Fruit fly (Drosophila melanogaster) whole organism, prepupa: ENCODE data around the gene Pbgs.

Source experiments
- Blimp-1 ChIP-seq: fragments of 200-800 bp; sonication (Bioruptor generic); optimal IDR thresholded peaks from 3 replicates; lab custom pipeline; 2017; ENCODE audit warnings: missing biosample characterization, missing genetic modification characterization, mild to moderate bottlenecking, moderate library complexity, missing genetic modification reagents
- CG10669 ChIP-seq: fragments of 200-800 bp; sonication (Bioruptor generic); optimal IDR thresholded peaks from 3 replicates; lab custom pipeline; 2018; ENCODE audit warnings: missing biosample characterization, mild to moderate bottlenecking, missing genetic modification characterization, moderate library complexity
- CG11294 ChIP-seq: fragments of 200-800 bp; sonication (Bioruptor generic); IDR thresholded peaks from 2 replicates; pipeline ENCODE4 v1.3.6; 2022; ENCODE audit warnings: missing biosample characterization, missing genetic modification characterization
- CG11762 ChIP-seq: fragments of 200-800 bp; sonication (Bioruptor generic); optimal IDR thresholded peaks from 3 replicates; lab custom pipeline; 2016; ENCODE audit warnings: missing biosample characterization, missing genetic modification characterization; ENCODE audit not compliant: insufficient read depth
- CG15336 ChIP-seq: fragments of 200-800 bp; sonication (Bioruptor generic); IDR thresholded peaks from 2 replicates; pipeline ENCODE4 v1.3.6; 2022; ENCODE audit warnings: missing biosample characterization, missing genetic modification characterization
- CG1621 ChIP-seq: fragments of 200-800 bp; sonication (Bioruptor generic); optimal IDR thresholded peaks from 3 replicates; lab custom pipeline; 2018; ENCODE audit warnings: missing biosample characterization, mild to moderate bottlenecking, missing genetic modification characterization
- CG16779 ChIP-seq: fragments of 200-800 bp; sonication (Bioruptor generic); optimal IDR thresholded peaks from 3 replicates; lab custom pipeline; 2017; ENCODE audit warnings: missing biosample characterization, mild to moderate bottlenecking, missing genetic modification characterization
- CG3032 ChIP-seq: fragments of 200-800 bp; optimal IDR thresholded peaks from 2 replicates; lab custom pipeline; 2019; ENCODE audit warnings: missing biosample characterization, mild to moderate bottlenecking, missing genetic modification characterization, moderate library complexity
- CG31627 ChIP-seq: fragments of 200-800 bp; sonication (Bioruptor generic); optimal IDR thresholded peaks from 3 replicates; lab custom pipeline; 2016; ENCODE audit warnings: missing biosample characterization, missing genetic modification characterization
- CG32006 ChIP-seq: fragments of 200-800 bp; sonication (Bioruptor generic); optimal IDR thresholded peaks from 3 replicates; lab custom pipeline; 2017; ENCODE audit warnings: missing biosample characterization, mild to moderate bottlenecking, missing genetic modification characterization
- CG34406 ChIP-seq: fragments of 200-800 bp; sonication (Bioruptor generic); optimal IDR thresholded peaks from 3 replicates; lab custom pipeline; 2016; ENCODE audit warnings: missing biosample characterization, missing genetic modification characterization
- CG3919 ChIP-seq: fragments of 200-800 bp; sonication (Bioruptor generic); optimal IDR thresholded peaks from 3 replicates; lab custom pipeline; 2016; ENCODE audit warnings: missing biosample characterization, missing genetic modification characterization
- CG6163 ChIP-seq: fragments of 200-800 bp; sonication (Bioruptor generic); IDR thresholded peaks from 3 replicates; pipeline ENCODE4 v1.3.6; 2022; ENCODE audit warnings: missing biosample characterization, missing genetic modification characterization
- CG6276 ChIP-seq: fragments of 200-800 bp; sonication (Bioruptor generic); optimal IDR thresholded peaks from 2 replicates; lab custom pipeline; 2017; ENCODE audit warnings: missing biosample characterization, mild to moderate bottlenecking, missing genetic modification characterization
- CG6792 ChIP-seq: fragments of 200-800 bp; sonication (Bioruptor generic); optimal IDR thresholded peaks from 3 replicates; lab custom pipeline; 2016; ENCODE audit warnings: missing biosample characterization, missing genetic modification characterization
- CG6808 ChIP-seq: fragments of 200-800 bp; sonication (Bioruptor generic); optimal IDR thresholded peaks from 3 replicates; lab custom pipeline; 2017; ENCODE audit warnings: missing biosample characterization, missing genetic modification characterization, mild to moderate bottlenecking, moderate library complexity, missing genetic modification reagents
- CG6854 ChIP-seq: fragments of 200-800 bp; sonication (Bioruptor generic); optimal IDR thresholded peaks from 2 replicates; lab custom pipeline; 2017; ENCODE audit warnings: missing biosample characterization, mild to moderate bottlenecking, missing genetic modification characterization
- CG7368 ChIP-seq: fragments of 200-800 bp; sonication (Bioruptor generic); optimal IDR thresholded peaks from 3 replicates; lab custom pipeline; 2016; ENCODE audit warnings: missing biosample characterization, missing genetic modification characterization
- CG8119 ChIP-seq: fragments of 200-800 bp; sonication (Bioruptor generic); IDR thresholded peaks from 3 replicates; pipeline ENCODE4 v1.3.6; 2022; ENCODE audit warnings: missing biosample characterization, missing genetic modification characterization
- CG8319 ChIP-seq: fragments of 200-800 bp; sonication (Bioruptor generic); optimal IDR thresholded peaks from 3 replicates; lab custom pipeline; 2016; ENCODE audit warnings: missing biosample characterization, missing genetic modification characterization
- CG8632 ChIP-seq: fragments of 200-800 bp; sonication (Bioruptor generic); optimal IDR thresholded peaks from 3 replicates; lab custom pipeline; 2016; ENCODE audit warnings: missing biosample characterization, missing genetic modification characterization
- CG9139 ChIP-seq: fragments of 200-800 bp; sonication (Bioruptor generic); optimal IDR thresholded peaks from 3 replicates; lab custom pipeline; 2017; ENCODE audit warnings: missing biosample characterization, mild to moderate bottlenecking, missing genetic modification characterization
- Eip75B ChIP-seq: fragments of 200-800 bp; sonication (Bioruptor generic); optimal IDR thresholded peaks from 3 replicates; lab custom pipeline; 2016; ENCODE audit warnings: missing biosample characterization, missing genetic modification characterization
- Eip78C ChIP-seq: fragments of 200-800 bp; sonication (Bioruptor generic); peaks from one replicate; lab custom pipeline; 2016; ENCODE audit warnings: missing biosample characterization, missing genetic modification characterization
- Eip93F ChIP-seq: fragments of 200-800 bp; sonication (Bioruptor generic); optimal IDR thresholded peaks from 2 replicates; lab custom pipeline; 2016; ENCODE audit warnings: missing biosample characterization, mild to moderate bottlenecking, missing genetic modification characterization
- Ets96B ChIP-seq: fragments of 200-800 bp; optimal IDR thresholded peaks from 2 replicates; lab custom pipeline; 2019; ENCODE audit warnings: missing biosample characterization, mild to moderate bottlenecking, missing genetic modification characterization, moderate library complexity
- Hr38 ChIP-seq: sonication (Bioruptor generic); optimal IDR thresholded peaks from 2 replicates; lab custom pipeline; 2016; ENCODE audit warnings: missing biosample characterization, missing genetic modification characterization
- Hr4 ChIP-seq: fragments of 200-800 bp; sonication (Bioruptor generic); optimal IDR thresholded peaks from 3 replicates; lab custom pipeline; 2016; ENCODE audit warnings: missing biosample characterization, missing genetic modification characterization
- Sox102F ChIP-seq: fragments of 200-800 bp; sonication (Bioruptor generic); optimal IDR thresholded peaks from 2 replicates; lab custom pipeline; 2016; ENCODE audit warnings: missing biosample characterization, mild to moderate bottlenecking, missing genetic modification characterization
- Sox15 ChIP-seq: fragments of 200-800 bp; sonication (Bioruptor generic); optimal IDR thresholded peaks from 3 replicates; lab custom pipeline; 2016; ENCODE audit warnings: missing biosample characterization, missing genetic modification characterization
- cyc ChIP-seq: fragments of 200-800 bp; sonication (Bioruptor generic); optimal IDR thresholded peaks from 3 replicates; lab custom pipeline; 2016; ENCODE audit warnings: missing biosample characterization, missing genetic modification characterization
- dac ChIP-seq: fragments of 200-800 bp; sonication (Bioruptor generic); optimal IDR thresholded peaks from 2 replicates; lab custom pipeline; 2017; ENCODE audit warnings: missing biosample characterization, mild to moderate bottlenecking, missing genetic modification characterization
- dsx ChIP-seq: fragments of 200-800 bp; optimal IDR thresholded peaks from 3 replicates; lab custom pipeline; 2019; ENCODE audit warnings: missing biosample characterization, mild to moderate bottlenecking, missing genetic modification characterization, moderate library complexity; ENCODE audit not compliant: poor library complexity, severe bottlenecking
- eg ChIP-seq: fragments of 200-800 bp; sonication (Bioruptor generic); IDR thresholded peaks from 3 replicates; pipeline ENCODE4 v1.3.6; 2022; ENCODE audit warnings: missing biosample characterization, missing genetic modification characterization
- esn ChIP-seq: fragments of 200-800 bp; sonication (Bioruptor generic); optimal IDR thresholded peaks from 2 replicates; lab custom pipeline; 2016; ENCODE audit warnings: missing biosample characterization, mild to moderate bottlenecking, missing genetic modification characterization, moderate library complexity
- fd85E ChIP-seq: fragments of 200-800 bp; sonication (Bioruptor generic); optimal IDR thresholded peaks from 3 replicates; lab custom pipeline; 2016; ENCODE audit warnings: missing biosample characterization, missing genetic modification characterization
- fkh ChIP-seq: fragments of 200-800 bp; sonication (Bioruptor generic); optimal IDR thresholded peaks from 3 replicates; lab custom pipeline; 2017; ENCODE audit warnings: missing biosample characterization, mild to moderate bottlenecking, missing genetic modification characterization, moderate library complexity
- lz ChIP-seq: fragments of 200-800 bp; sonication (Bioruptor generic); optimal IDR thresholded peaks from 3 replicates; lab custom pipeline; 2016; ENCODE audit warnings: missing biosample characterization, missing genetic modification characterization
- net ChIP-seq: fragments of 200-800 bp; sonication (Bioruptor generic); optimal IDR thresholded peaks from 3 replicates; lab custom pipeline; 2016; ENCODE audit warnings: missing biosample characterization, missing genetic modification characterization
- pdm3 ChIP-seq: fragments of 200-800 bp; sonication (Bioruptor generic); optimal IDR thresholded peaks from 3 replicates; lab custom pipeline; 2016; ENCODE audit warnings: missing biosample characterization, missing genetic modification characterization
- ss ChIP-seq, 2 experiments: fragments of 200-800 bp; sonication (Bioruptor generic); optimal IDR thresholded peaks; 2 replicates in 1 of 2; 3 replicates in 1 of 2; lab custom pipeline; 2017 to 2018; ENCODE audit warnings: mild to moderate bottlenecking in 2 of 2, missing biosample characterization in 2 of 2, missing genetic modification characterization in 2 of 2, moderate library complexity in 1 of 2
- svp ChIP-seq: fragments of 200-800 bp; sonication (Bioruptor generic); peaks from one replicate; lab custom pipeline; 2016; ENCODE audit warnings: missing biosample characterization, missing genetic modification characterization
- topi ChIP-seq: fragments of 200-800 bp; sonication (Bioruptor generic); optimal IDR thresholded peaks from 3 replicates; lab custom pipeline; 2016; ENCODE audit warnings: missing biosample characterization, missing genetic modification characterization
- vri ChIP-seq: fragments of 200-800 bp; sonication (Bioruptor generic); optimal IDR thresholded peaks from 3 replicates; lab custom pipeline; 2016; ENCODE audit warnings: missing biosample characterization, mild to moderate bottlenecking, missing genetic modification characterization

The Pbgs gene

DNA sequence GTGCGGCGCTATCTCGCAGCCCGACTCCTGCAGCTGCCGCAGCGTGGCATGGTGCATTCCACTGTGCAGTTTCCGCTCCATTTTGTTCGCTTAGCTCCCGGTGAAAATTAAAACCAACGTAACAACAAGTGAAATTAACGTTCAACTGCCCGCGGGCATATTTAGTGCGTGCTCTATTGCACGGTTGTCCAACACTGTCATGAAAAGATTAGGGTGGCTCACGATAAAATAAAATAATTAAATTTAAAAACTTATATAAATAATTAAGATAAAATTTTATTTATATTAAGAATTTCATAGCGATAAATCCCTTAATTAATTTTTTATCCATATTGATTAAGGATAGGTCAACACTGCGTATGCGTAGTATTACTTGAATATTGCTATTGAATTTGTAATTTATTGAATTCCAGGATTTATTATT, at the start of gene Pbgs:
Gene Pbgs, minus strand, starts transcription at position 151 of the 424 bp plus-strand sequence.
- no peak for TF ChIP-seq Eip93F
- TF ChIP-seq CG6808 (GFP tag; lab: Kevin White, UChicago): peak; percentile 14
- no peak for TF ChIP-seq fd85E
- peak; percentile 13 for TF ChIP-seq CG8632 (GFP tag; lab: Kevin White, UChicago)
- peak; percentile 18 for TF ChIP-seq topi
- TF ChIP-seq eg (GFP tag; lab: Robert Waterston, UW): peak; percentile 66
- no peak for TF ChIP-seq Blimp-1 (GFP tag; lab: Kevin White, UChicago)
- TF ChIP-seq lz (GFP tag; lab: Kevin White, UChicago): peak; percentile 10
- no peak for TF ChIP-seq CG7368 (GFP tag; lab: Kevin White, UChicago)
- no peak for TF ChIP-seq CG34406 (GFP tag; lab: Kevin White, UChicago)
- TF ChIP-seq CG6163 (GFP tag; lab: Robert Waterston, UW): peak; percentile 64
- peak; percentile 4 for TF ChIP-seq CG32006
- peak; percentile 6 for TF ChIP-seq CG6854 (GFP tag; lab: Kevin White, UChicago)
- no peak for TF ChIP-seq pdm3 (GFP tag; lab: Kevin White, UChicago)
- no peak for TF ChIP-seq Eip75B (GFP tag; lab: Kevin White, UChicago)
- peak; percentile 7 to 21 for TF ChIP-seq ss (GFP tag; optimal IDR thresholded peaks at IDR 0.05; lab: Kevin White, UChicago)
- no peak for TF ChIP-seq net (GFP tag; lab: Kevin White, UChicago)
- peak; percentile 25 for TF ChIP-seq esn (GFP tag; lab: Kevin White, UChicago)
- TF ChIP-seq CG15336 (GFP tag; lab: Robert Waterston, UW): peak; percentile 38; the same call in 1 of the 2 replicates
- TF ChIP-seq CG9139 (GFP tag; lab: Kevin White, UChicago): peak; percentile 3
- TF ChIP-seq CG10669: no peak
- peak; percentile 79 for TF ChIP-seq Eip78C
- TF ChIP-seq CG3032 (tag; lab: Kevin White, UChicago): peak; percentile 61
- TF ChIP-seq svp: peak; percentile 56
- no peak for TF ChIP-seq Hr38
- no peak for TF ChIP-seq CG8319 (GFP tag; lab: Kevin White, UChicago)
- peak; percentile 47 for TF ChIP-seq dsx (GFP tag; lab: Kevin White, UChicago)
- TF ChIP-seq CG11294 (GFP tag; lab: Robert Waterston, UW): no peak
- peak; percentile 8 for TF ChIP-seq CG6792
- peak; percentile 27; the same call in 1 of the 3 replicates for TF ChIP-seq CG8119 (GFP tag; lab: Robert Waterston, UW)
- peak; percentile 27 for TF ChIP-seq CG3919 (GFP tag; lab: Kevin White, UChicago)
- TF ChIP-seq Sox15: no peak
- peak; percentile 47 for TF ChIP-seq CG6276 (GFP tag; lab: Kevin White, UChicago)
- peak; percentile 49 for TF ChIP-seq Ets96B (tag; lab: Kevin White, UChicago)

DNA sequence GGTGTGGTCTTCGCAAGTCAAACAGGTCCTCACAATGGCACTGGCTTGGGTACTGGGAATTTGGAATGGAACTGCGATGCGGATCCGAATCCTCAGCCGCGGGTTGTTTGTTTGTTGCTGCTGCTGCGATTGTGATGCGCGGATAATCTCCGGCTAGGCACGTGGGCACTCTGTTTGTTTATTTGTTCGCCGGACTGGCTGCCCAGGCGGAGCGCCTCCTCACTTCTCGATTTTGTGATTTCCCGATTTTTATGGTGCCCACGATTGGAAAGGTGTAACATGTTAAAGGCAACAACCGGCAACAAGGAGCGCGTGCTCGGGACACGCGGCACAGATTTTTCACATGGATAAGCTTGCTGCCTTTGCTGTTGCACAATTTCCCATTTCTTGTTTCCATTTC, 48.6 kb upstream of the Pbgs start:
- no peak for TF ChIP-seq CG11294 (GFP tag; lab: Robert Waterston, UW)
- TF ChIP-seq CG8119 (GFP tag; lab: Robert Waterston, UW): no peak
- no peak for TF ChIP-seq CG9139 (GFP tag; lab: Kevin White, UChicago)
- no peak for TF ChIP-seq Sox102F
- TF ChIP-seq Hr4: no peak
- TF ChIP-seq CG16779: no peak
- no peak for TF ChIP-seq dsx (GFP tag; lab: Kevin White, UChicago)

DNA sequence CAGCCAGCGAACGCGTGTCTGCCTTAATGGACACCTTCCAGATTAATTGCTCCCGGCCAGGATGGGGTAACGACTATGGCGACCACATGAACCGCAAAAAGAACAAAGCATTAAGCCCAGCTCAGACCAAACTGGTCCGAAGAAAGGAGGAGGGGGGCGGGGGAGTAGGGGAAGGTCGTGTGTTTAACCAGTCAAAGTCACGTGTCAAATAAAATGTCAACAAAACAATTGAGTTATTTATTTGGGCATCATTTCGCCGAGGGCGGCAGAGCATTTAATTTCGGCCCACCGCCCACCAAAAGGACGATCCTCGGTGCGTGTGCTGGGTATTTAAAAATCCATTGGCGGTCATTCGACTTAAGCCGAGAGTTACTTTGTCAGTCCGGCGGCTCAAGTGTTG, 42.1 kb upstream of the Pbgs start:
- TF ChIP-seq Eip78C: no peak

DNA sequence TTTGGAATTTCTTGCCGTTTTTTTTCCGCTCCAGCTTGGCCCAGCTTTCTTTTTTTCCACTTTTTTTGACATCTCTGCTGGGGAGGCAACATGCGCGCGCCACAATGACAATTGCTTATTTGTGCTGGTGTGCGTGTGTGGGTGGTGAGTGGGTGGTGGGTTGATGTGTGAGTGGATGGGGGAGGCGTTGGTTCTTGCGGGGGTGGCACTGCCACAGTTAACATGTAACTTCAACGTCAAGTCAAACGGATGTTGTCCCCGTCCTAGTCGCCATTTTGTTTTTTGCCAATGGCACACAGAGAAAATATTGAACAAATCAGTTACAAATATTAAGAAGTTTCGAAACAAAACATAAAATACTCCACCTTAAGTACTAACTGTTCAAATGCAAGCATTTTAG, 39.4 kb upstream of the Pbgs start, which contains the start of gene CG44355:
Gene CG44355, plus strand, starts transcription at position 301 of the 400 bp plus-strand sequence.
- TF ChIP-seq fd85E: no peak
- TF ChIP-seq CG3919 (GFP tag; lab: Kevin White, UChicago): no peak
- TF ChIP-seq fkh: no peak
- no peak for TF ChIP-seq CG1621
- TF ChIP-seq Sox15: no peak
- no peak for TF ChIP-seq CG11762 (GFP tag; lab: Kevin White, UChicago)
- no peak for TF ChIP-seq vri
- no peak for TF ChIP-seq CG9139 (GFP tag; lab: Kevin White, UChicago)
- no peak for TF ChIP-seq CG31627
- no peak for TF ChIP-seq CG34406 (GFP tag; lab: Kevin White, UChicago)
- no peak for TF ChIP-seq ss (GFP tag; optimal IDR thresholded peaks at IDR 0.05; lab: Kevin White, UChicago)
- no peak for TF ChIP-seq eg (GFP tag; lab: Robert Waterston, UW)
- TF ChIP-seq Hr4: no peak
- TF ChIP-seq cyc (GFP tag; lab: Kevin White, UChicago): no peak
- no peak for TF ChIP-seq dac (GFP tag; lab: Kevin White, UChicago)
- no peak for TF ChIP-seq Blimp-1 (GFP tag; lab: Kevin White, UChicago)
- no peak for TF ChIP-seq CG15336 (GFP tag; lab: Robert Waterston, UW)
- no peak for TF ChIP-seq CG7368 (GFP tag; lab: Kevin White, UChicago)
